Worm (Caenorhabditis elegans) whole organism, early embryonic: ENCODE measurements around the gene F43C11.1.
A peak's percentile ranks its signal among the peaks of the same experiment; 100 is the strongest.

ENCODE experiments used
- B0310.2 ChIP-seq: sonication (generic microtip); optimal IDR thresholded peaks from 2 replicates; lab custom pipeline; 2016; ENCODE audit warnings: mild to moderate bottlenecking, missing genetic modification characterization, missing compliant biosample characterization
- F13C5.2 ChIP-seq: sonication (generic microtip); optimal IDR thresholded peaks from 2 replicates; lab custom pipeline; 2017; ENCODE audit warnings: mild to moderate bottlenecking, missing genetic modification characterization, inconsistent platforms, missing compliant biosample characterization
- aly-1 ChIP-seq: sonication (generic microtip); optimal IDR thresholded peaks from 2 replicates; lab custom pipeline; 2016; ENCODE audit warnings: missing genetic modification characterization, missing compliant biosample characterization
- ama-1 ChIP-seq: fragments of 150-350 bp; optimal IDR thresholded peaks from 2 replicates; lab custom pipeline; 2014
- ceh-13 ChIP-seq: fragments of 200-800 bp; sonication (Bioruptor generic); optimal IDR thresholded peaks from 2 replicates; lab custom pipeline; 2018; ENCODE audit warnings: mild to moderate bottlenecking, missing genetic modification characterization, missing compliant biosample characterization
- ceh-36 ChIP-seq: sonication (generic microtip); optimal IDR thresholded peaks from 2 replicates; lab custom pipeline; 2016; ENCODE audit warnings: missing genetic modification characterization, inconsistent platforms, missing compliant biosample characterization
- ets-7 ChIP-seq: sonication (generic microtip); optimal IDR thresholded peaks from 2 replicates; lab custom pipeline; 2016; ENCODE audit warnings: missing genotype, missing genetic modification characterization, missing compliant biosample characterization
- flt-1 ChIP-seq: fragments of 200-800 bp; sonication (Bioruptor generic); IDR thresholded peaks from 2 replicates; pipeline ENCODE4 v1.3.6; 2022; ENCODE audit warnings: missing genetic modification characterization, missing compliant biosample characterization
- hmbx-1 ChIP-seq: sonication (generic microtip); optimal IDR thresholded peaks from 2 replicates; lab custom pipeline; 2016; ENCODE audit warnings: mild to moderate bottlenecking, missing genetic modification characterization, missing compliant biosample characterization
- hmg-4 ChIP-seq: fragments of 200-800 bp; sonication (Bioruptor generic); optimal IDR thresholded peaks from 2 replicates; lab custom pipeline; 2018; ENCODE audit warnings: mild to moderate bottlenecking, missing genetic modification characterization, missing compliant biosample characterization
- hnd-1 ChIP-seq: sonication (generic microtip); optimal IDR thresholded peaks from 2 replicates; lab custom pipeline; 2016; ENCODE audit warnings: missing genetic modification characterization, missing compliant biosample characterization
- pes-1 ChIP-seq: fragments of 200-800 bp; sonication (Bioruptor generic); IDR thresholded peaks from 2 replicates; pipeline ENCODE4 v1.3.6; 2022; ENCODE audit warnings: missing genetic modification reagents, missing genetic modification characterization, missing compliant biosample characterization
- scrt-1 ChIP-seq: fragments of 200-800 bp; sonication (Bioruptor generic); IDR thresholded peaks from 2 replicates; pipeline ENCODE4 v1.3.6; 2022; ENCODE audit warnings: missing genetic modification characterization, missing compliant biosample characterization
- sea-1 ChIP-seq: fragments of 200-800 bp; sonication (Bioruptor generic); conservative IDR thresholded peaks from 2 replicates; pipeline ENCODE4 v1.3.6; 2022; ENCODE audit warnings: missing genetic modification characterization, missing compliant biosample characterization
- tbx-11 ChIP-seq: fragments of 200-800 bp; sonication (Bioruptor generic); IDR thresholded peaks from 2 replicates; pipeline ENCODE4 v1.3.6; 2022; ENCODE audit warnings: missing genetic modification characterization, missing compliant biosample characterization
- tbx-37 ChIP-seq: fragments of 200-800 bp; sonication (Bioruptor generic); conservative IDR thresholded peaks from 2 replicates; pipeline ENCODE4 v1.3.6; 2022; ENCODE audit warnings: missing genetic modification reagents, missing genetic modification characterization, missing compliant biosample characterization
- tra-4 ChIP-seq: sonication (generic microtip); optimal IDR thresholded peaks from 2 replicates; lab custom pipeline; 2017; ENCODE audit warnings: missing genetic modification characterization, missing compliant biosample characterization

The F43C11.1 gene

DNA sequence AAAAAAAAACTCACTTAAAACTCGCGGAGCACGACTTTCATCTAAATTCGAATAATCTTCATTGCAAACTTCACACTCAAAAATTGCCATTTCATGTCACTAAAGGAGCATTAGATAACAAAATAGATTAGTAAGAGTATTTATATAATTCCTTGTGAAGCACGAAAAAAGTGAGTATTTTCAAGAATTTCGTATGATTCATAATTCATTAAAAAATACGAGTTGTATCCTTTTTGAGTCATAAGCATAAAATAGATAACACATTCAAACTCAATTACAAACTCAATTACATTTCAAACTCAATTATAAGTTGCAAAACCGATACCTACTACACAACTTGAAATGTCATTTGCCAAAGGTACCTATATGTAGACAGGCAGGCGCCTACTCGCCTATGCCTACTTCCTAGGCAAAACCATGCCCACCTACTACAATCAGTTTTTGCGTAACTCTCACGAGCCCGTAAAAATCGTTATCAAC is 27.9 kb upstream of the F43C11.1 start, which contains the start of the genes ZK1240.8 and ZK1240.1:
TSS of gene ZK1240.8 (minus strand) at position 101 of the 480 bp plus-strand sequence.
TSS of gene ZK1240.1 (plus strand) at position 430 of the 480 bp plus-strand sequence.
- TF ChIP-seq hmg-4 = no peak
- no peak for TF ChIP-seq ceh-36
- no peak for TF ChIP-seq hmbx-1 (tag; lab: Kevin White, UChicago)
- TF ChIP-seq sea-1 (GFP tag; lab: Robert Waterston, UW) = no peak
- no peak for TF ChIP-seq hnd-1 (tag; lab: Kevin White, UChicago)
- TF ChIP-seq aly-1 (tag; lab: Kevin White, UChicago) = no peak
- no peak for TF ChIP-seq pes-1 (GFP tag; lab: Robert Waterston, UW)
- no peak for TF ChIP-seq flt-1 (GFP tag; lab: Robert Waterston, UW)
- TF ChIP-seq scrt-1 (GFP tag; lab: Robert Waterston, UW) = no peak
- TF ChIP-seq tbx-11 = no peak
- TF ChIP-seq F13C5.2 (tag; lab: Kevin White, UChicago) = no peak

DNA sequence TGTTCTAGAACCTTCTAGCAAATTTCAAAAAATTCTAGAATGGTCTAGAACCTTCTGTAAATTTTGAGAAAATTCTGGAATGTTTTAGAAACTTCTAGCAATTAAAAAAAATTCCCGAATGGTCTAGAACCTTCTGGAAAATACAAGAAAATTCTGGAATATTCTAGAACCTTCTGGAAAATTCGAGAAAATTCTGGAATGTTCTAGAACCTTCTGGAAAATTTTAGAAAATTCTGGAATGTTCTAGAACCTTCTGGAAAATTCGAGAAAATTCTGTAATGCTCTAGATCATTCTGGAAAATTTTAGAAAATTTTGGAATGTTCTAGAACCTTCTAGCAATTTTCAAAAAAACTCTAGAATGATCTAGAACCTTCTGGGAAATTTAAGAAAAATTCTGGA is 26.4 kb upstream of the F43C11.1 start:
- TF ChIP-seq hnd-1 (tag; lab: Kevin White, UChicago) (no peak), sea-1 (GFP tag; lab: Robert Waterston, UW) (no peak), B0310.2 (no peak), tbx-37 (GFP tag; lab: Robert Waterston, UW) (no peak), hmbx-1 (tag; lab: Kevin White, UChicago) (no peak), pes-1 (GFP tag; lab: Robert Waterston, UW) (no peak)

DNA sequence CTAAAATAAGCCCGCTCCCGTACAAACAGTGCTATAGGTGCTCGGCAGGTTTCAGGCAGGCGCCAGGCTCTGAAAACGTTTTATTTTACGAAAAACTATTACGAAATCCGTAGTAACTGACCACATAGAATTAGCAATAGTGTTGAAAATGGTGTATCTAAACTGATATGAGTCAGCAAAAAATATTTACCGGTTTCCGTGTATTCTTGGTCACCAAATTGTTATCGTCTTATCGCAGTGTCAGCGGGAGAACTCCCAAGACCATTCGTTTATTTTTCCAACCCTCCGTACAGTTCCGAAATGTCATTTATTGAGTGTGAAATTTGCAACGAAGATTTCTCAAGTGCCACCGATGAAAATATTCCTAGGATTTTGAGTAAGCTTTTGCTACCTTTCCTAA is 24.7 kb upstream of the F43C11.1 start, which contains the start of gene F43C11.8:
TSS of gene F43C11.8 (plus strand) at position 301 of the 400 bp plus-strand sequence.
- no peak for TF ChIP-seq tra-4 (tag; lab: Kevin White, UChicago)
- no peak for TF ChIP-seq aly-1 (tag; lab: Kevin White, UChicago)
- no peak for TF ChIP-seq B0310.2
- no peak for TF ChIP-seq hmg-4
- no peak for TF ChIP-seq tbx-11
- TF ChIP-seq hmbx-1 (tag; lab: Kevin White, UChicago) = no peak
- TF ChIP-seq ama-1 (lab: Kevin White, UChicago) = no peak
- no peak for TF ChIP-seq tbx-37 (GFP tag; lab: Robert Waterston, UW)
- no peak for TF ChIP-seq ceh-36
- no peak for TF ChIP-seq scrt-1 (GFP tag; lab: Robert Waterston, UW)
- TF ChIP-seq sea-1 (GFP tag; lab: Robert Waterston, UW) = no peak
- no peak for TF ChIP-seq F13C5.2 (tag; lab: Kevin White, UChicago)

DNA sequence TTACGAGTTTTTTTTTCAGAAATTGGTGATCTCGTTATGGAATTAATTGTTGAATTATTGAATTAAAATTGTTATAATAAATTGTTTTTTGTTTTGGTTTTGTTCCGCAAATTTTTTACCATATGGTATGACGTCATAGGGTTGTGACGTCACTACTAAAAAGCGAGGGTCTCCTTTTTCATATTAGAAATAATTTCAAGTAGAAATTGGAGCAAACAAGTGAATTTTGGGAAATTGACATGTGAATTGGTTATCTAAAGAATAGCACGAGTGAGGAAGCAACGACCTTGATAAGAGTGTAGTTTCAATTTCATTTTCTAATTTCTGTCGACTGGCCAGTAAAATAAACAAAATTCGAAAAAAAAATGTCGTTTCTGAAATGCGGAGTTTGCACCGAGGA is 21.3 kb upstream of the F43C11.1 start, which contains the start of gene F43C11.7:
TSS of gene F43C11.7 (plus strand) at position 326 of the 400 bp plus-strand sequence.
- TF ChIP-seq hmbx-1 (tag; lab: Kevin White, UChicago) = no peak
- no peak for TF ChIP-seq ceh-13 (GFP tag; lab: Kevin White, UChicago)
- TF ChIP-seq tbx-37 (GFP tag; lab: Robert Waterston, UW) = no peak
- TF ChIP-seq sea-1 (GFP tag; lab: Robert Waterston, UW) = no peak
- no peak for TF ChIP-seq tbx-11
- no peak for TF ChIP-seq aly-1 (tag; lab: Kevin White, UChicago)
- TF ChIP-seq B0310.2 = no peak
- no peak for TF ChIP-seq ceh-36
- no peak for TF ChIP-seq hnd-1 (tag; lab: Kevin White, UChicago)
- TF ChIP-seq pes-1 (GFP tag; lab: Robert Waterston, UW) = no peak
- TF ChIP-seq tra-4 (tag; lab: Kevin White, UChicago) = no peak
- no peak for TF ChIP-seq scrt-1 (GFP tag; lab: Robert Waterston, UW)
- TF ChIP-seq hmg-4 = no peak
- TF ChIP-seq ama-1 (lab: Kevin White, UChicago) = no peak
- no peak for TF ChIP-seq flt-1 (GFP tag; lab: Robert Waterston, UW)
- no peak for TF ChIP-seq ets-7 (tag; lab: Kevin White, UChicago)
- TF ChIP-seq F13C5.2 (tag; lab: Kevin White, UChicago) = no peak

DNA sequence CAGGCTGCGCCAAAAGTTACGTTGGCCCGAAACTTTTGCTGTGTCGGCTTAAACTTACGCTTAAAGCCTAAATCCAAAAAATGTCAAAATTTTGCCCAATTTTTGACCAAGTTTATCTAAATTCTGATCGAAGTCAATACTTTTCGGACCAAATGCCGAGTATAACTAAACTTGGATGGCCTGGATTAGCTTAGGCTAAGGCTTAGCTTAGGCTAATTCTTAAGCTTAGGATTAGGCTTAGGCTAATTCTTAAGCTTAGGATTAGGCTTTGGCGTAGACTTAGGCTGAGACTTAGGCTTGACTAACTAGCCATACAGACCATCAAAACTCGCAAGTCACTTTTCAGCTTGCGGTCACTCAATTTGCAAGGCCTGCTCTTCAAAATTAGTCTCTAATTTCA is 20.7 kb upstream of the F43C11.1 start:
- no peak for TF ChIP-seq ceh-13 (GFP tag; lab: Kevin White, UChicago)
- TF ChIP-seq F13C5.2 (tag; lab: Kevin White, UChicago) = no peak
- no peak for TF ChIP-seq hmg-4
- TF ChIP-seq ceh-36 = peak; percentile 71
- TF ChIP-seq B0310.2 = no peak
- TF ChIP-seq scrt-1 (GFP tag; lab: Robert Waterston, UW) = no peak
- no peak for TF ChIP-seq hmbx-1 (tag; lab: Kevin White, UChicago)
- no peak for TF ChIP-seq pes-1 (GFP tag; lab: Robert Waterston, UW)
- TF ChIP-seq flt-1 (GFP tag; lab: Robert Waterston, UW) = no peak

DNA sequence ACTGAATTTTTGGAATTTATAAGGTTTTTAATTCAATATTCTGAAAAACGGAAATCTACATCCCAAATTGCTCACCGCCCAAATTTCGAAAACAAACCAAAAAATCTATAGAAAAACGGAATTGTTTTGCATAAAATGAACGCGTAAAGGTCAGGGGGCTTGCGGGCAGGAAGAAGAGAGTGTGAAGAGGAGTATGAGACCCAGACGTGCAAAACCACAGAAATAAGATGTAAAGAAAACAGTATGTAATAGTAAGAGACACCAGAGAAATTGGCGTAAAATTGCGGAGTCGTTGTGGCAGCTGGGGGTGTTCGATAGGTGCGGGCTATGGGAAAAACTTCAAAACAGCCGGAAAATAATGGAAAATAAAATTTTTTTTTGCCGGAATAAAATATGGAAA is 15.9 kb upstream of the F43C11.1 start:
- TF ChIP-seq ceh-13 (GFP tag; lab: Kevin White, UChicago) = no peak
- peak; percentile 15 for TF ChIP-seq F13C5.2 (tag; lab: Kevin White, UChicago)

DNA sequence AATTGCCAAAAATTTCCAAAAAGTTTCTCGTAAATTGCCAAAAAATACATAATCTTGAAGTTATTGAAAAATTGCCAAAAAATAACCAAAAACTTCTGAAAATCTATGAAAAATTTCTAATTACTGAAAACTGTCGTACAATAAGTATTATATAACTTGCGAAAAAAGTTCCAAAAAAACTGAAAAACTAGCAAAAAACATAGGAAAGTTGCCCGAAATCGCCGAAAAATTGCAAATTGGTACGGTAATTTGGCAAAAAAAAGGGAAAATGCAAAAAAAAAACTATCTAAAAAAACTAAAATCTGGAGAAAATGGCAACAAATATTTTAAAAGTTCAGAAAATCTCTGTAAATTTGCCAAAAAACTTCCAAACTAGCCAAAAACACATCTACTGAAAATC is 15.4 kb upstream of the F43C11.1 start, which contains the start of gene enri-1:
TSS of gene enri-1 (minus strand) at position 101 of the 400 bp plus-strand sequence.
- TF ChIP-seq pes-1 (GFP tag; lab: Robert Waterston, UW) (no peak), hmg-4 (no peak), F13C5.2 (tag; lab: Kevin White, UChicago) (no peak), tra-4 (tag; lab: Kevin White, UChicago) (no peak), tbx-37 (GFP tag; lab: Robert Waterston, UW) (no peak), ama-1 (lab: Kevin White, UChicago) (no peak), flt-1 (GFP tag; lab: Robert Waterston, UW) (no peak), B0310.2 (no peak), scrt-1 (GFP tag; lab: Robert Waterston, UW) (no peak), hnd-1 (tag; lab: Kevin White, UChicago) (no peak), ets-7 (tag; lab: Kevin White, UChicago) (no peak), ceh-13 (GFP tag; lab: Kevin White, UChicago) (no peak), ceh-36 (no peak), sea-1 (GFP tag; lab: Robert Waterston, UW) (no peak), aly-1 (tag; lab: Kevin White, UChicago) (no peak), hmbx-1 (tag; lab: Kevin White, UChicago) (no peak), tbx-11 (no peak)
